Fruit fly (Drosophila melanogaster) whole organism, adult: Measurements from ENCODE around the gene ppk27.

Experiments used
- CG11617 ChIP-seq: fragments of 200-800 bp; sonication (Bioruptor generic); optimal IDR thresholded peaks from 2 replicates; lab custom pipeline; 2017; ENCODE audit warnings: mild to moderate bottlenecking, missing biosample characterization, missing genetic modification reagents, missing genetic modification characterization
- CG12768 ChIP-seq: fragments of 200-800 bp; sonication (Bioruptor generic); optimal IDR thresholded peaks from 2 replicates; lab custom pipeline; 2017; ENCODE audit warnings: missing biosample characterization, missing genetic modification characterization, mild to moderate bottlenecking, moderate library complexity, missing genetic modification reagents
- CG14711 ChIP-seq: fragments of 200-800 bp; sonication (Bioruptor generic); optimal IDR thresholded peaks from 2 replicates; lab custom pipeline; 2018; ENCODE audit warnings: missing biosample characterization, mild to moderate bottlenecking, missing genetic modification characterization, moderate library complexity
- CG1620 ChIP-seq: fragments of 200-800 bp; sonication (Bioruptor generic); optimal IDR thresholded peaks from 2 replicates; lab custom pipeline; 2016; ENCODE audit warnings: missing biosample characterization, missing genetic modification characterization
- CG33017 ChIP-seq: fragments of 200-800 bp; sonication (Bioruptor generic); optimal IDR thresholded peaks from 2 replicates; lab custom pipeline; 2018; ENCODE audit warnings: missing biosample characterization, mild to moderate bottlenecking, missing genetic modification characterization, moderate library complexity
- CG5204 ChIP-seq: fragments of 200-800 bp; sonication (Bioruptor generic); optimal IDR thresholded peaks from 2 replicates; lab custom pipeline; 2016; ENCODE audit warnings: missing biosample characterization, missing genetic modification characterization
- CG7045 ChIP-seq: fragments of 200-800 bp; sonication (Bioruptor generic); optimal IDR thresholded peaks from 2 replicates; lab custom pipeline; 2017; ENCODE audit warnings: missing biosample characterization, mild to moderate bottlenecking, missing genetic modification characterization
- CG7101 ChIP-seq: fragments of 200-800 bp; sonication (Bioruptor generic); optimal IDR thresholded peaks from 2 replicates; lab custom pipeline; 2018; ENCODE audit warnings: missing biosample characterization, mild to moderate bottlenecking, missing genetic modification characterization, moderate library complexity
- Clk ChIP-seq: fragments of 200-800 bp; sonication (Bioruptor generic); optimal IDR thresholded peaks from 2 replicates; lab custom pipeline; 2017; ENCODE audit warnings: missing biosample characterization, missing genetic modification characterization
- Crg-1 ChIP-seq: fragments of 200-800 bp; sonication (Bioruptor generic); optimal IDR thresholded peaks from 2 replicates; lab custom pipeline; 2016; ENCODE audit warnings: missing biosample characterization, missing genetic modification characterization
- Hr96 ChIP-seq: fragments of 200-800 bp; sonication (Bioruptor generic); optimal IDR thresholded peaks from 2 replicates; lab custom pipeline; 2016; ENCODE audit warnings: missing biosample characterization, missing genetic modification characterization
- Mnt ChIP-seq: fragments of 200-800 bp; sonication (Bioruptor generic); optimal IDR thresholded peaks from 2 replicates; lab custom pipeline; 2016; ENCODE audit warnings: missing biosample characterization, mild to moderate bottlenecking, missing genetic modification characterization
- bab1 ChIP-seq: fragments of 200-800 bp; sonication (Bioruptor generic); optimal IDR thresholded peaks from 3 replicates; lab custom pipeline; 2019; ENCODE audit warnings: missing biosample characterization, mild to moderate bottlenecking, missing genetic modification characterization, moderate library complexity
- cic ChIP-seq: fragments of 200-800 bp; sonication (Bioruptor generic); optimal IDR thresholded peaks from 2 replicates; lab custom pipeline; 2017; ENCODE audit warnings: missing biosample characterization, mild to moderate bottlenecking, missing genetic modification characterization, moderate library complexity
- cnc ChIP-seq, 2 experiments: fragments of >200 bp; optimal IDR thresholded peaks; 2 replicates each; lab custom pipeline; 2017
- kay ChIP-seq: fragments of 200-800 bp; sonication (Bioruptor generic); peaks from one replicate; lab custom pipeline; 2016; ENCODE audit warnings: missing biosample characterization, missing genetic modification characterization, borderline replicate concordance
- ovo ChIP-seq: fragments of 200-800 bp; sonication (Bioruptor generic); optimal IDR thresholded peaks from 2 replicates; lab custom pipeline; 2016; ENCODE audit warnings: missing biosample characterization, missing genetic modification characterization
- pad ChIP-seq: fragments of 200-800 bp; sonication (Bioruptor generic); optimal IDR thresholded peaks from 3 replicates; lab custom pipeline; 2017; ENCODE audit warnings: missing biosample characterization, missing genetic modification characterization, mild to moderate bottlenecking, moderate library complexity, missing genetic modification reagents
- tj ChIP-seq: fragments of 200-800 bp; sonication (Bioruptor generic); optimal IDR thresholded peaks from 3 replicates; lab custom pipeline; 2017; ENCODE audit warnings: missing biosample characterization, mild to moderate bottlenecking, missing genetic modification characterization, moderate library complexity
- toe ChIP-seq: fragments of 200-800 bp; sonication (Bioruptor generic); optimal IDR thresholded peaks from 2 replicates; lab custom pipeline; 2016; ENCODE audit warnings: missing biosample characterization, missing genetic modification characterization

ppk27 gene

dm6 chr3L:3797681-3798080 is 42.7 kb upstream of the ppk27 start:
- TF ChIP-seq CG12768 (GFP tag; lab: Kevin White, UChicago) (no peak), CG11617 (GFP tag; lab: Kevin White, UChicago) (no peak), kay (GFP tag; lab: Kevin White, UChicago) (no peak), toe (no peak), CG1620 (GFP tag; lab: Kevin White, UChicago) (no peak), CG7045 (GFP tag; lab: Kevin White, UChicago) (no peak), CG33017 (no peak), CG5204 (GFP tag; lab: Kevin White, UChicago) (no peak), cic (no peak), bab1 (GFP tag; lab: Kevin White, UChicago) (no peak), tj (no peak), pad (no peak), CG7101 (tag; lab: Kevin White, UChicago) (no peak), Crg-1 (GFP tag; lab: Kevin White, UChicago) (no peak), CG14711 (tag; lab: Kevin White, UChicago) (no peak), cnc (optimal IDR thresholded peaks at IDR 0.05; lab: Kevin White, UChicago) (no peak), ovo (GFP tag; lab: Kevin White, UChicago) (no peak), Clk (no peak)

DNA sequence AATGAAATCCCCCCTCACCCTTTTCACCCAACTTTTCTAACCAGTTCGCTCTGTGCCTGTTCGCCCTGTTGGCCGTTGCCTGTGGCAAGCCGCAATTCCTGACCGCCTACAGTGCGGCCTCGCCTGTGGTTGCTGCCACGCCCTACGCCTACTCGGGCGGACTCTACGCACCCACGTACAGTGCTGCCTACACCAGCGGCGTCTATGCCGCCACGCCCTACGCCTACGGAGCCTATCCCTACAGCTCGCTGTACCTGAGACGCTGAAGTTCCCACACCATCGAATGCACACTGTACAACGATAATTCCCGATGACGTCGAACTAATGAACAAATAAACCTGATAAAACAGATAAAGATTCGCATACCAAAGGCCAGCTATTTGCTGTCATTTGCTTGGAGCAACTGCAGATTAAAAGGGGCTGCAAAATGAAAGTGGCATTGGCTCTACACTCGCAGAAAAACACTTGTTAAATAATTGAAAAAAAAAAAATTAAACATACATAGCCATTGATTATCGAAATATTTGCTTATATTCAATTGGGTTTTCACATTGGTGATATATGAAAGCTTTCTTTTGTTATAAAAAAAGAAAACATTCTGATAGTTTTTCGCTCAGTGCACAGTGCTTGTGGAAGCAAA is 36.2 kb upstream of the ppk27 start:
- TF ChIP-seq kay (GFP tag; lab: Kevin White, UChicago) (peak; percentile 63), CG7101 (tag; lab: Kevin White, UChicago) (no peak), CG5204 (GFP tag; lab: Kevin White, UChicago) (no peak), bab1 (GFP tag; lab: Kevin White, UChicago) (no peak)

- TF ChIP-seq kay (GFP tag; lab: Kevin White, UChicago) (no peak), Crg-1 (GFP tag; lab: Kevin White, UChicago) (no peak), CG1620 (GFP tag; lab: Kevin White, UChicago) (no peak), CG12768 (GFP tag; lab: Kevin White, UChicago) (no peak), cic (no peak), Clk (no peak), bab1 (GFP tag; lab: Kevin White, UChicago) (no peak)
Measured at dm6 chr3L:3790504-3790903, 35.5 kb upstream of the ppk27 start, which contains the start of gene CG32266. TSS of gene CG32266 (plus strand) at chr3L:3790804.

- TF ChIP-seq cic (peak; percentile 11), kay (GFP tag; lab: Kevin White, UChicago) (no peak)
Measured at dm6 chr3L:3788790-3789421, 33.9 kb upstream of the ppk27 start.

- TF ChIP-seq ovo (GFP tag; lab: Kevin White, UChicago), result no peak
- TF ChIP-seq tj, result peak; percentile 62
- TF ChIP-seq CG7101 (tag; lab: Kevin White, UChicago), result peak; percentile 56
- TF ChIP-seq Mnt (GFP tag; lab: Kevin White, UChicago), result peak; percentile 63
- peak; percentile 48 for TF ChIP-seq CG33017
- peak; percentile 47 for TF ChIP-seq Crg-1 (GFP tag; lab: Kevin White, UChicago)
- peak; percentile 23 for TF ChIP-seq CG11617 (GFP tag; lab: Kevin White, UChicago)
- TF ChIP-seq cnc (optimal IDR thresholded peaks at IDR 0.05; lab: Kevin White, UChicago), result no peak
- TF ChIP-seq CG1620 (GFP tag; lab: Kevin White, UChicago), result peak; percentile 25
- no peak for TF ChIP-seq CG5204 (GFP tag; lab: Kevin White, UChicago)
- peak; percentile 58 for TF ChIP-seq cic
- TF ChIP-seq bab1 (GFP tag; lab: Kevin White, UChicago), result peak; percentile 43
- no peak for TF ChIP-seq Clk
- peak; percentile 61 for TF ChIP-seq kay (GFP tag; lab: Kevin White, UChicago)
- no peak for TF ChIP-seq toe
- TF ChIP-seq Hr96, result peak; percentile 54
- TF ChIP-seq CG12768 (GFP tag; lab: Kevin White, UChicago), result peak; percentile 48
- TF ChIP-seq CG14711 (tag; lab: Kevin White, UChicago), result no peak
Measured at dm6 chr3L:3787595-3788151, 32.7 kb upstream of the ppk27 start.

dm6 chr3L:3787077-3787433 is 32.1 kb upstream of the ppk27 start:
- TF ChIP-seq cic (no peak), CG33017 (no peak), Clk (no peak), toe (no peak), ovo (GFP tag; lab: Kevin White, UChicago) (no peak), cnc (optimal IDR thresholded peaks at IDR 0.05; lab: Kevin White, UChicago) (no peak), pad (no peak), Mnt (GFP tag; lab: Kevin White, UChicago) (no peak), Crg-1 (GFP tag; lab: Kevin White, UChicago) (no peak), CG5204 (GFP tag; lab: Kevin White, UChicago) (no peak), Hr96 (no peak), CG7101 (tag; lab: Kevin White, UChicago) (no peak), tj (no peak), kay (GFP tag; lab: Kevin White, UChicago) (no peak), bab1 (GFP tag; lab: Kevin White, UChicago) (no peak), CG1620 (GFP tag; lab: Kevin White, UChicago) (no peak), CG12768 (GFP tag; lab: Kevin White, UChicago) (no peak), CG7045 (GFP tag; lab: Kevin White, UChicago) (no peak), CG11617 (GFP tag; lab: Kevin White, UChicago) (no peak)
